Worm (Caenorhabditis elegans) whole organism, L1 larva: ENCODE measurements around the gene F09A5.3.
A peak's percentile ranks its signal among the peaks of the same experiment; 100 is the strongest.

Experiments used
- C04F5.9 ChIP-seq: sonication (generic microtip); optimal IDR thresholded peaks from 2 replicates; lab custom pipeline; 2016; ENCODE audit warnings: missing genetic modification characterization, missing compliant biosample characterization
- C16A3.4 ChIP-seq: fragments of 150-350 bp; optimal IDR thresholded peaks from 2 replicates; lab custom pipeline; 2014; ENCODE audit warnings: missing biosample characterization, missing genetic modification characterization
- F16B12.6 ChIP-seq: fragments of 150-350 bp; optimal IDR thresholded peaks from 2 replicates; lab custom pipeline; 2014; ENCODE audit warnings: missing biosample characterization, missing genetic modification characterization
- Y116A8C.19 ChIP-seq: sonication (generic microtip); optimal IDR thresholded peaks from 2 replicates; lab custom pipeline; 2016; ENCODE audit warnings: missing compliant biosample characterization, missing genetic modification characterization, borderline replicate concordance
- aly-2 ChIP-seq: fragments of 150-350 bp; optimal IDR thresholded peaks from 2 replicates; lab custom pipeline; 2014; ENCODE audit warnings: missing biosample characterization, missing genetic modification characterization
- ama-1 ChIP-seq: fragments of 150-350 bp; optimal IDR thresholded peaks from 2 replicates; lab custom pipeline; 2014
- ceh-63 ChIP-seq: fragments of 200-800 bp; sonication (Bioruptor generic); optimal IDR thresholded peaks from 2 replicates; lab custom pipeline; 2018; ENCODE audit warnings: mild to moderate bottlenecking, missing genetic modification characterization, missing compliant biosample characterization
- ceh-90 ChIP-seq: sonication (generic microtip); optimal IDR thresholded peaks from 2 replicates; lab custom pipeline; 2016; ENCODE audit warnings: missing genetic modification characterization, missing compliant biosample characterization
- ces-1 ChIP-seq: fragments of 150-350 bp; optimal IDR thresholded peaks from 2 replicates; lab custom pipeline; 2014; ENCODE audit warnings: missing biosample characterization, missing genetic modification reagents, missing genetic modification characterization
- efl-1 ChIP-seq, 4 experiments: fragments of 150-350 bp; optimal IDR thresholded peaks in 3 of 4; peaks in 1 of 4; 1 replicate in 1 of 4; 2 replicates in 3 of 4; lab custom pipeline; 2014; ENCODE audit warnings: missing biosample characterization in 2 of 4, missing genetic modification characterization in 2 of 4, missing genetic modification reagents in 2 of 4
- egl-13 ChIP-seq: sonication (generic microtip); optimal IDR thresholded peaks from 2 replicates; lab custom pipeline; 2016; ENCODE audit warnings: missing genotype, missing genetic modification reagents, missing genetic modification characterization, missing compliant biosample characterization
- egl-27 ChIP-seq, 2 experiments: fragments of 150-350 bp in 1 of 2; sonication (generic microtip); optimal IDR thresholded peaks; 3 replicates each; lab custom pipeline; 2017 to 2018; ENCODE audit warnings: missing biosample characterization in 2 of 2, missing genetic modification characterization in 2 of 2, missing genetic modification reagents in 2 of 2
- elt-2 ChIP-seq: sonication (generic microtip); optimal IDR thresholded peaks from 2 replicates; lab custom pipeline; 2016; ENCODE audit warnings: missing genetic modification characterization, mild to moderate bottlenecking, inconsistent platforms, missing compliant biosample characterization, missing genetic modification reagents
- elt-3 ChIP-seq, 6 experiments: fragments of 150-350 bp in 1 of 6; sonication (generic microtip); optimal IDR thresholded peaks; 2 replicates each; lab custom pipeline; 2017 to 2018; ENCODE audit warnings: missing biosample characterization in 6 of 6, missing genetic modification characterization in 6 of 6, inconsistent platforms in 1 of 6
- fkh-4 ChIP-seq: sonication (generic microtip); optimal IDR thresholded peaks from 2 replicates; lab custom pipeline; 2016; ENCODE audit warnings: missing compliant biosample characterization, missing genetic modification characterization, borderline replicate concordance
- fos-1 ChIP-seq: fragments of 150-350 bp; optimal IDR thresholded peaks from 2 replicates; lab custom pipeline; 2014; ENCODE audit warnings: missing biosample characterization, missing genetic modification characterization
- hlh-17 ChIP-seq: fragments of 200-800 bp; sonication (Bioruptor generic); optimal IDR thresholded peaks from 2 replicates; lab custom pipeline; 2018; ENCODE audit warnings: missing genetic modification characterization, mild to moderate bottlenecking, missing compliant biosample characterization, moderate library complexity, borderline replicate concordance
- hlh-4 ChIP-seq: sonication (generic microtip); optimal IDR thresholded peaks from 2 replicates; lab custom pipeline; 2016; ENCODE audit warnings: mild to moderate bottlenecking, missing genetic modification characterization, missing compliant biosample characterization
- hpl-2 ChIP-seq: fragments of 150-350 bp; optimal IDR thresholded peaks from 2 replicates; lab custom pipeline; 2014; ENCODE audit warnings: missing biosample characterization, missing genetic modification reagents, missing genetic modification characterization
- irx-1 ChIP-seq: sonication (generic microtip); optimal IDR thresholded peaks from 2 replicates; lab custom pipeline; 2016; ENCODE audit warnings: missing genetic modification characterization, missing compliant biosample characterization
- isw-1 ChIP-seq: fragments of 200-800 bp; sonication (Bioruptor generic); IDR thresholded peaks from 2 replicates; pipeline ENCODE4 v1.3.6; 2022; ENCODE audit warnings: missing genetic modification characterization, missing compliant biosample characterization
- lin-39 ChIP-seq: fragments of 150-350 bp; optimal IDR thresholded peaks from 2 replicates; lab custom pipeline; 2014; ENCODE audit warnings: missing biosample characterization, missing genetic modification reagents, missing genetic modification characterization
- mab-9 ChIP-seq: fragments of 200-800 bp; sonication (Bioruptor generic); IDR thresholded peaks from 2 replicates; pipeline ENCODE4 v1.3.6; 2022; ENCODE audit warnings: missing genetic modification reagents, missing genetic modification characterization, missing compliant biosample characterization
- mef-2 ChIP-seq: fragments of 150-350 bp; optimal IDR thresholded peaks from 2 replicates; lab custom pipeline; 2014; ENCODE audit warnings: missing biosample characterization, missing genetic modification characterization
- mep-1 ChIP-seq: fragments of 150-350 bp; optimal IDR thresholded peaks from 2 replicates; lab custom pipeline; 2014; ENCODE audit warnings: missing biosample characterization, missing genetic modification characterization
- nhr-20 ChIP-seq: sonication (generic microtip); optimal IDR thresholded peaks from 2 replicates; lab custom pipeline; 2016; ENCODE audit warnings: mild to moderate bottlenecking, missing genetic modification characterization, missing compliant biosample characterization
- nhr-237 ChIP-seq: fragments of 150-350 bp; optimal IDR thresholded peaks from 2 replicates; lab custom pipeline; 2014; ENCODE audit warnings: missing biosample characterization, missing genetic modification characterization
- nhr-47 ChIP-seq: sonication (generic microtip); optimal IDR thresholded peaks from 2 replicates; lab custom pipeline; 2016; ENCODE audit warnings: mild to moderate bottlenecking, missing genetic modification characterization, moderate library complexity, missing compliant biosample characterization
- nhr-71 ChIP-seq: sonication (generic microtip); optimal IDR thresholded peaks from 2 replicates; lab custom pipeline; 2016; ENCODE audit warnings: mild to moderate bottlenecking, missing genetic modification characterization, moderate library complexity, missing compliant biosample characterization
- nhr-77 ChIP-seq: fragments of 150-350 bp; optimal IDR thresholded peaks from 2 replicates; lab custom pipeline; 2014; ENCODE audit warnings: missing biosample characterization, missing genetic modification characterization
- nhr-84 ChIP-seq: sonication (generic microtip); optimal IDR thresholded peaks from 2 replicates; lab custom pipeline; 2017; ENCODE audit warnings: missing biosample characterization, missing genetic modification characterization
- nhr-85 ChIP-seq: sonication (generic microtip); peaks from one replicate; lab custom pipeline; 2016; ENCODE audit warnings: missing genetic modification characterization, inconsistent platforms, missing compliant biosample characterization
- nhr-90 ChIP-seq: sonication (generic microtip); optimal IDR thresholded peaks from 2 replicates; lab custom pipeline; 2016; ENCODE audit warnings: mild to moderate bottlenecking, missing genetic modification characterization, missing compliant biosample characterization; ENCODE audit not compliant: poor library complexity
- pag-3 ChIP-seq: sonication (generic microtip); optimal IDR thresholded peaks from 2 replicates; lab custom pipeline; 2017; ENCODE audit warnings: missing genetic modification characterization, mild to moderate bottlenecking, missing compliant biosample characterization, antibody characterized with exemption, borderline replicate concordance; ENCODE audit not compliant: insufficient read depth
- pqm-1 ChIP-seq: sonication (generic microtip); optimal IDR thresholded peaks from 3 replicates; lab custom pipeline; 2017; ENCODE audit warnings: missing biosample characterization, missing genetic modification characterization
- snpc-4 ChIP-seq: fragments of 150-350 bp; optimal IDR thresholded peaks from 2 replicates; lab custom pipeline; 2014; ENCODE audit warnings: missing biosample characterization, missing genetic modification characterization
- snu-23 ChIP-seq: sonication (generic microtip); optimal IDR thresholded peaks from 2 replicates; lab custom pipeline; 2016; ENCODE audit warnings: missing genetic modification characterization, missing compliant biosample characterization
- sup-37 ChIP-seq: fragments of 200-800 bp; sonication (Bioruptor generic); optimal IDR thresholded peaks from 2 replicates; lab custom pipeline; 2018; ENCODE audit warnings: mild to moderate bottlenecking, missing genetic modification characterization, missing compliant biosample characterization
- unc-130 ChIP-seq: fragments of 150-350 bp; optimal IDR thresholded peaks from 2 replicates; lab custom pipeline; 2017; ENCODE audit warnings: missing biosample characterization, missing genetic modification characterization, inconsistent platforms
- unc-30 ChIP-seq: sonication (generic microtip); optimal IDR thresholded peaks from 2 replicates; lab custom pipeline; 2017; ENCODE audit warnings: missing biosample characterization, missing genetic modification characterization
- unc-62 ChIP-seq: fragments of 150-350 bp; optimal IDR thresholded peaks from 2 replicates; lab custom pipeline; 2014; ENCODE audit warnings: missing biosample characterization, missing genetic modification reagents, missing genetic modification characterization
- unc-86 ChIP-seq: sonication (generic microtip); optimal IDR thresholded peaks from 2 replicates; lab custom pipeline; 2016; ENCODE audit warnings: missing genetic modification characterization, missing compliant biosample characterization
- unc-98 ChIP-seq: fragments of 200-800 bp; sonication (Bioruptor generic); IDR thresholded peaks from 2 replicates; pipeline ENCODE4 v1.3.6; 2022; ENCODE audit warnings: missing genetic modification characterization, missing compliant biosample characterization
- vab-15 ChIP-seq: sonication (generic microtip); optimal IDR thresholded peaks from 2 replicates; lab custom pipeline; 2017; ENCODE audit warnings: missing genotype, mild to moderate bottlenecking, missing genetic modification characterization, missing compliant biosample characterization
- xbp-1 ChIP-seq: sonication (generic microtip); optimal IDR thresholded peaks from 2 replicates; lab custom pipeline; 2016; ENCODE audit warnings: missing genetic modification characterization, missing compliant biosample characterization
- zip-4 ChIP-seq: fragments of 200-800 bp; sonication (Bioruptor generic); optimal IDR thresholded peaks from 2 replicates; lab custom pipeline; 2018; ENCODE audit warnings: mild to moderate bottlenecking, missing genetic modification characterization, moderate library complexity, missing compliant biosample characterization
- ztf-4 ChIP-seq: fragments of 150-350 bp; optimal IDR thresholded peaks from 2 replicates; lab custom pipeline; 2014; ENCODE audit warnings: missing biosample characterization, missing genetic modification characterization

F09A5.3 gene

DNA sequence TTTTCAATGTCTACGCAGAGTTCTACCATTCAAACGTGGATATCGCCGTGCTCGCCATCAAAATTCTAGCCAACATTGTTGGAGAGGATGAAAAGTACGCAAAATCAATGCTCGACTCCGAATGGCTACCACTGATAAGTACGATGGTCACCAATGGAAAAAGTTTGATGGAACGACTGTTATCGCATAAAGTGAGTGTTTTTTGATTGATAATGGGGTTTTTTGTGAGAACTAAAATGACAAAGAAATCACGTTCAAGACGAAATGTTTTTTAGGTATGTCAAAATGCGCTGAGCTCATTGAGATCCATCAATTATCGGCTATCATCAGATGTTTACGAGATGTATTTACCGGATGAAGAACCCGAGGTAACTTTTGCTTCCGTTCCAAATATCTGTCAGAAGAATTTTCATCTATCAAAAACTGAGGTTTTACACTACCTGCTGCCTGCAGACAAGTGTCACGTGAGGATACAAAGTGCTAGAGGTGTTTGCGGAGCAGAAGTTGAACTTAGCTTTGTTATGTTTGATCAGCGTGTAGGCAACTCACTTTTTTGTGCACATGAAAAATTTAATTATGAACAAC, 35.1 kb upstream of the F09A5.3 start (continued):
- TF ChIP-seq ceh-63 (GFP tag; lab: Kevin White, UChicago) (no peak), nhr-237 (tag; lab: Kevin White, UChicago) (no peak), zip-4 (GFP tag; lab: Kevin White, UChicago) (no peak), nhr-84 (tag; lab: Kevin White, UChicago) (no peak), pag-3 (tag; lab: Kevin White, UChicago) (no peak), unc-62 (GFP tag; lab: Kevin White, UChicago) (no peak), unc-86 (tag; lab: Kevin White, UChicago) (no peak), ces-1 (GFP tag; lab: Kevin White, UChicago) (no peak), lin-39 (no peak), ztf-4 (tag; lab: Kevin White, UChicago) (peak; percentile 49), vab-15 (tag; lab: Kevin White, UChicago) (no peak), efl-1 (optimal IDR thresholded peaks at IDR 0.05; lab: Kevin White, UChicago) (no peak), efl-1 (GFP tag; optimal IDR thresholded peaks at IDR 0.05 in 1 of 2; lab: Kevin White, UChicago) (no peak), isw-1 (no peak), elt-3 (tag; optimal IDR thresholded peaks at IDR 0.05; lab: Kevin White, UChicago) (no peak), hlh-4 (tag; lab: Kevin White, UChicago) (no peak), hpl-2 (GFP tag; lab: Kevin White, UChicago) (no peak), C04F5.9 (no peak), nhr-47 (tag; lab: Kevin White, UChicago) (no peak), xbp-1 (tag; lab: Kevin White, UChicago) (no peak), nhr-77 (tag; lab: Kevin White, UChicago) (no peak), fkh-4 (no peak), unc-98 (GFP tag; lab: Robert Waterston, UW) (no peak), snu-23 (GFP tag; lab: Kevin White, UChicago) (peak; percentile 32), egl-13 (no peak), snpc-4 (tag; lab: Kevin White, UChicago) (no peak), unc-130 (tag; lab: Kevin White, UChicago) (no peak), nhr-71 (tag; lab: Kevin White, UChicago) (peak; percentile 81), C16A3.4 (no peak)

- no peak for TF ChIP-seq nhr-84 (tag; lab: Kevin White, UChicago)
- no peak for TF ChIP-seq unc-62 (GFP tag; lab: Kevin White, UChicago)
- TF ChIP-seq irx-1: no peak
- TF ChIP-seq nhr-90 (tag; lab: Kevin White, UChicago): peak; percentile 3
- no peak for TF ChIP-seq ces-1 (GFP tag; lab: Kevin White, UChicago)
- TF ChIP-seq mep-1 (tag; lab: Kevin White, UChicago): no peak
- TF ChIP-seq fos-1 (tag; lab: Kevin White, UChicago): no peak
- no peak for TF ChIP-seq sup-37 (GFP tag; lab: Kevin White, UChicago)
- no peak for TF ChIP-seq C04F5.9
- no peak for TF ChIP-seq Y116A8C.19 (tag; lab: Kevin White, UChicago)
- TF ChIP-seq nhr-20 (tag; lab: Kevin White, UChicago): peak; percentile 6
- TF ChIP-seq egl-27 (tag; optimal IDR thresholded peaks at IDR 0.05; lab: Kevin White, UChicago): no peak
- TF ChIP-seq elt-3 (tag; optimal IDR thresholded peaks at IDR 0.05; lab: Kevin White, UChicago): no peak
- no peak for TF ChIP-seq mef-2 (tag; lab: Kevin White, UChicago)
- TF ChIP-seq ceh-90 (tag; lab: Kevin White, UChicago): no peak
- TF ChIP-seq mab-9 (GFP tag; lab: Robert Waterston, UW): no peak
- TF ChIP-seq C16A3.4: no peak
- TF ChIP-seq unc-30 (tag; lab: Kevin White, UChicago): no peak
- no peak for TF ChIP-seq F16B12.6 (tag; lab: Kevin White, UChicago)
- TF ChIP-seq pqm-1: no peak
- peak; percentile 48 for TF ChIP-seq nhr-85 (tag; lab: Kevin White, UChicago)
- TF ChIP-seq nhr-47 (tag; lab: Kevin White, UChicago): no peak
- TF ChIP-seq aly-2: no peak
- peak; percentile 30 for TF ChIP-seq nhr-71 (tag; lab: Kevin White, UChicago)
- TF ChIP-seq ama-1 (lab: Kevin White, UChicago): peak; percentile 12
- peak; percentile 12 for TF ChIP-seq elt-2 (tag; lab: Kevin White, UChicago)
- no peak for TF ChIP-seq nhr-77 (tag; lab: Kevin White, UChicago)
- TF ChIP-seq hlh-17 (GFP tag; lab: Kevin White, UChicago): no peak
- TF ChIP-seq, all 84 proteins: peak for 6
Observed at ce11 chrX:13108664-13109063, 32.7 kb upstream of the F09A5.3 start.
